Worm (Caenorhabditis elegans): ENCODE measurements around the gene tomm-40.

DNA sequence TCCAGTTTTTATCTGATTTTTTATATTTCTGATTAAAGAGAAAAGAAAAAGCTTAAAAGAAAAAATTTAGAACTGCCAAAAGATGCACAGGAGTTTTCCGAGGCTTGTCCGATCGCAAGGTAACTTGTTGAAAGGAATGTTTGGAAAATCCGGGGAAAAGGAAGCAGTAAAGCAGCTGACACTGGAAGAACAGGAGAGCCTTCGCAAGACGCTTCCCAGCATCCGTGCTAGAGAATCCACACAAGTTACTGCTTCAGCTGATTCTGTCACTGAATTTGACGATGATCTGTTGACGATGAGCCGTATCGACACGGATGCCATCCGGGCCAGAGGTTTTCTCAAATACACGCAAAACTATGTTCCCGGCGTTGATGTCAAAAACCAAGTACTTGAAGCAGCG lies 43.6 kb downstream of the tomm-40 start, which contains the start of gene mrpl-50:
- no peak for TF ChIP-seq med-1 (GFP tag; optimal IDR thresholded peaks at IDR 0.05; ENCODE audit: insufficient read depth)
- no peak for TF ChIP-seq cog-1 (tag; optimal IDR thresholded peaks at IDR 0.05)
- no peak for TF ChIP-seq T22C8.4 (GFP tag; IDR thresholded peaks at IDR 0.05)
